Fruit fly (Drosophila melanogaster) whole organism, pupa: ENCODE data around the gene Jhbp2.

ENCODE experiments used
- CG10348 ChIP-seq: fragments of 200-800 bp; sonication (Bioruptor generic); IDR thresholded peaks from 2 replicates; pipeline ENCODE4 v1.3.6; 2022; ENCODE audit warnings: missing biosample characterization, missing genetic modification characterization
- CG12605 ChIP-seq: fragments of 200-800 bp; sonication (Bioruptor generic); IDR thresholded peaks from 2 replicates; pipeline ENCODE4 v1.3.6; 2022; ENCODE audit warnings: missing biosample characterization, missing genetic modification characterization
- CG13204 ChIP-seq: fragments of 200-800 bp; sonication (Bioruptor generic); optimal IDR thresholded peaks from 2 replicates; lab custom pipeline; 2018; ENCODE audit warnings: missing biosample characterization, mild to moderate bottlenecking, missing genetic modification characterization, moderate library complexity
- CG14655 ChIP-seq: fragments of 200-800 bp; sonication (Bioruptor generic); optimal IDR thresholded peaks from 3 replicates; lab custom pipeline; 2017; ENCODE audit warnings: mild to moderate bottlenecking, missing biosample characterization, missing genetic modification reagents, missing genetic modification characterization
- CG15710 ChIP-seq: fragments of 200-800 bp; sonication (Bioruptor generic); optimal IDR thresholded peaks from 2 replicates; lab custom pipeline; 2018; ENCODE audit warnings: missing biosample characterization, mild to moderate bottlenecking, missing genetic modification characterization, moderate library complexity
- CG17806 ChIP-seq: fragments of 200-800 bp; sonication (Bioruptor generic); optimal IDR thresholded peaks from 2 replicates; lab custom pipeline; 2018; ENCODE audit warnings: missing biosample characterization, mild to moderate bottlenecking, missing genetic modification characterization, moderate library complexity
- CG32121 ChIP-seq: fragments of 200-800 bp; sonication (Bioruptor generic); IDR thresholded peaks from 2 replicates; pipeline ENCODE4 v1.3.6; 2022; ENCODE audit warnings: missing biosample characterization, missing genetic modification characterization
- CG34367 ChIP-seq: fragments of 200-800 bp; sonication (Bioruptor generic); optimal IDR thresholded peaks from 2 replicates; lab custom pipeline; 2018; ENCODE audit warnings: missing biosample characterization, mild to moderate bottlenecking, missing genetic modification characterization
- CG4496 ChIP-seq: fragments of 200-800 bp; sonication (Bioruptor generic); IDR thresholded peaks from 3 replicates; pipeline ENCODE4 v1.3.6; 2022; ENCODE audit warnings: missing biosample characterization, missing genetic modification characterization
- CG8159 ChIP-seq: fragments of 200-800 bp; sonication (Bioruptor generic); optimal IDR thresholded peaks from 3 replicates; lab custom pipeline; 2018; ENCODE audit warnings: missing biosample characterization, mild to moderate bottlenecking, missing genetic modification characterization, moderate library complexity
- CG8301 ChIP-seq: fragments of 200-800 bp; sonication (Bioruptor generic); optimal IDR thresholded peaks from 2 replicates; lab custom pipeline; 2018; ENCODE audit warnings: missing biosample characterization, mild to moderate bottlenecking, missing genetic modification characterization
- CG9948 ChIP-seq: fragments of 200-800 bp; sonication (Bioruptor generic); optimal IDR thresholded peaks from 2 replicates; lab custom pipeline; 2018; ENCODE audit warnings: missing biosample characterization, mild to moderate bottlenecking, missing genetic modification characterization, moderate library complexity
- D1 ChIP-seq: fragments of 200-800 bp; sonication (Bioruptor generic); optimal IDR thresholded peaks from 2 replicates; lab custom pipeline; 2018; ENCODE audit warnings: missing biosample characterization, mild to moderate bottlenecking, missing genetic modification characterization, moderate library complexity
- EcR ChIP-seq: fragments of 200-800 bp; sonication (Bioruptor generic); optimal IDR thresholded peaks from 3 replicates; lab custom pipeline; 2019; ENCODE audit warnings: missing biosample characterization, missing genetic modification characterization, mild to moderate bottlenecking, moderate library complexity, missing genetic modification reagents
- Ets98B ChIP-seq: fragments of 200-800 bp; sonication (Bioruptor generic); IDR thresholded peaks from 2 replicates; pipeline ENCODE4 v1.3.6; 2022; ENCODE audit warnings: missing biosample characterization, missing genetic modification characterization
- Pif1A ChIP-seq: fragments of 200-800 bp; sonication (Bioruptor generic); optimal IDR thresholded peaks from 3 replicates; lab custom pipeline; 2016; ENCODE audit warnings: missing biosample characterization, missing genetic modification characterization
- Pif1B ChIP-seq: fragments of 200-800 bp; sonication (Bioruptor generic); optimal IDR thresholded peaks from 3 replicates; lab custom pipeline; 2016; ENCODE audit warnings: missing biosample characterization, missing genetic modification characterization
- Snoo ChIP-seq: fragments of 200-800 bp; sonication (Bioruptor generic); optimal IDR thresholded peaks from 3 replicates; lab custom pipeline; 2017; ENCODE audit warnings: missing biosample characterization, mild to moderate bottlenecking, missing genetic modification characterization, inconsistent platforms
- fd96Ca ChIP-seq: fragments of 200-800 bp; sonication (Bioruptor generic); IDR thresholded peaks from 3 replicates; pipeline ENCODE4 v1.3.6; 2022; ENCODE audit warnings: missing biosample characterization, missing genetic modification characterization
- gl ChIP-seq: fragments of 200-800 bp; sonication (Bioruptor generic); optimal IDR thresholded peaks from 2 replicates; lab custom pipeline; 2018; ENCODE audit warnings: missing biosample characterization, mild to moderate bottlenecking, missing genetic modification characterization
- rn ChIP-seq: fragments of 200-800 bp; sonication (Bioruptor generic); IDR thresholded peaks from 2 replicates; pipeline ENCODE4 v1.3.6; 2022; ENCODE audit warnings: missing biosample characterization, missing genetic modification characterization

The Jhbp2 gene

dm6 chr3R:4996529-4996975, 35.4 kb upstream of the Jhbp2 start:
- TF ChIP-seq CG4496 (no peak; the same call in 2 of the 3 replicates), CG13204 (GFP tag; lab: Kevin White, UChicago) (peak; percentile 5), rn (GFP tag; lab: Robert Waterston, UW) (peak; percentile 37; the same call in 1 of the 2 replicates), CG9948 (tag; lab: Kevin White, UChicago) (no peak), fd96Ca (GFP tag; lab: Robert Waterston, UW) (0 out of 3 replicates have a peak, but pooled peaks have one; percentile 7), D1 (tag; lab: Kevin White, UChicago) (no peak), EcR (GFP tag; lab: Kevin White, UChicago) (peak; percentile 89), CG10348 (GFP tag; lab: Robert Waterston, UW) (no peak), Pif1A (no peak), Snoo (tag; lab: Kevin White, UChicago) (no peak), CG17806 (tag; lab: Kevin White, UChicago) (no peak), CG34367 (tag; lab: Kevin White, UChicago) (no peak), Pif1B (GFP tag; lab: Kevin White, UChicago) (no peak), CG15710 (tag; lab: Kevin White, UChicago) (no peak)

dm6 chr3R:4995549-4996277, 34.6 kb upstream of the Jhbp2 start:
- peak; percentile 10 for TF ChIP-seq CG8159 (tag; lab: Kevin White, UChicago)
- TF ChIP-seq fd96Ca (GFP tag; lab: Robert Waterston, UW) = no peak
- no peak for TF ChIP-seq D1 (tag; lab: Kevin White, UChicago)
- no peak for TF ChIP-seq CG15710 (tag; lab: Kevin White, UChicago)
- TF ChIP-seq CG9948 (tag; lab: Kevin White, UChicago) = peak; percentile 34
- TF ChIP-seq EcR (GFP tag; lab: Kevin White, UChicago) = peak; percentile 79
- no peak for TF ChIP-seq CG13204 (GFP tag; lab: Kevin White, UChicago)
- TF ChIP-seq CG14655 (GFP tag; lab: Kevin White, UChicago) = peak; percentile 15
- TF ChIP-seq CG32121 (GFP tag; lab: Robert Waterston, UW) = no peak
- TF ChIP-seq CG12605 (GFP tag; lab: Robert Waterston, UW) = no peak

- no peak for TF ChIP-seq CG15710 (tag; lab: Kevin White, UChicago)
- TF ChIP-seq fd96Ca (GFP tag; lab: Robert Waterston, UW) = no peak
- TF ChIP-seq Pif1A = no peak
- TF ChIP-seq Ets98B (GFP tag; lab: Robert Waterston, UW) = no peak
- no peak for TF ChIP-seq D1 (tag; lab: Kevin White, UChicago)
- TF ChIP-seq CG8301 (tag; lab: Kevin White, UChicago) = no peak
Measured at dm6 chr3R:4994659-4995058, 33.5 kb upstream of the Jhbp2 start.

dm6 chr3R:4993385-4993784, 32.2 kb upstream of the Jhbp2 start:
- TF ChIP-seq EcR (GFP tag; lab: Kevin White, UChicago) = peak; percentile 39
- TF ChIP-seq Ets98B (GFP tag; lab: Robert Waterston, UW) = no peak
- TF ChIP-seq CG12605 (GFP tag; lab: Robert Waterston, UW) = no peak
- TF ChIP-seq, all 21 proteins: peak for 1

dm6 chr3R:4992227-4992737, 31.1 kb upstream of the Jhbp2 start:
- TF ChIP-seq Snoo (tag; lab: Kevin White, UChicago) = peak; percentile 1
- no peak for TF ChIP-seq rn (GFP tag; lab: Robert Waterston, UW)
- no peak for TF ChIP-seq CG14655 (GFP tag; lab: Kevin White, UChicago)
- TF ChIP-seq, all 21 proteins: peak for 1

dm6 chr3R:4989150-4990017, 28.2 kb upstream of the Jhbp2 start:
- TF ChIP-seq CG8159 (tag; lab: Kevin White, UChicago) (peak; percentile 59), CG34367 (tag; lab: Kevin White, UChicago) (no peak), Snoo (tag; lab: Kevin White, UChicago) (peak; percentile 41), rn (GFP tag; lab: Robert Waterston, UW) (no peak), CG32121 (GFP tag; lab: Robert Waterston, UW) (no peak), Ets98B (GFP tag; lab: Robert Waterston, UW) (no peak), Pif1B (GFP tag; lab: Kevin White, UChicago) (no peak), CG8301 (tag; lab: Kevin White, UChicago) (no peak), gl (tag; lab: Kevin White, UChicago) (no peak), fd96Ca (GFP tag; lab: Robert Waterston, UW) (no peak), CG15710 (tag; lab: Kevin White, UChicago) (peak; percentile 18), CG13204 (GFP tag; lab: Kevin White, UChicago) (no peak), CG17806 (tag; lab: Kevin White, UChicago) (no peak), EcR (GFP tag; lab: Kevin White, UChicago) (no peak), CG4496 (no peak), CG10348 (GFP tag; lab: Robert Waterston, UW) (no peak), CG14655 (GFP tag; lab: Kevin White, UChicago) (peak; percentile 18), Pif1A (peak; percentile 17)
